Worm (Caenorhabditis elegans): Measurements from ENCODE around the gene acp-3.

ce11 chrII:8428758-8428946 lies 8.3 kb downstream of the acp-3 start, which contains the start of gene F14E5.2:
- TF ChIP-seq cog-1 (tag; optimal IDR thresholded peaks at IDR 0.05) (no peak), flt-1 (GFP tag; IDR thresholded peaks at IDR 0.05) (no peak), ztf-29 (GFP tag; IDR thresholded peaks at IDR 0.05) (no peak), ztf-23 (GFP tag; IDR thresholded peaks at IDR 0.05) (no peak), klf-2 (GFP tag; conservative IDR thresholded peaks at IDR 0.05) (no peak), tab-1 (GFP tag; IDR thresholded peaks at IDR 0.05) (no peak)

All from whole organism, midembryonic.